Fruit fly (Drosophila melanogaster) whole organism, embryonic: ENCODE results near the gene CG44008.

Source experiments
- CG10209 ChIP-seq: fragments of 200-800 bp; sonication (Bioruptor generic); optimal IDR thresholded peaks from 3 replicates; lab custom pipeline; 2017; ENCODE audit warnings: missing biosample characterization, mild to moderate bottlenecking, missing genetic modification characterization, missing genetic modification reagents
- CG10267 ChIP-seq: fragments of 200-800 bp; sonication (Bioruptor generic); optimal IDR thresholded peaks from 2 replicates; lab custom pipeline; 2018; ENCODE audit warnings: missing biosample characterization, mild to moderate bottlenecking, missing genetic modification characterization, moderate library complexity
- CG14441 ChIP-seq: fragments of 200-800 bp; sonication (Bioruptor generic); IDR thresholded peaks from 2 replicates; pipeline ENCODE4 v1.3.6; 2022; ENCODE audit warnings: missing biosample characterization, missing genetic modification characterization
- CG1529 ChIP-seq: fragments of 200-800 bp; sonication (Bioruptor generic); optimal IDR thresholded peaks from 3 replicates; lab custom pipeline; 2018; ENCODE audit warnings: missing biosample characterization, missing genetic modification characterization
- CG16815 ChIP-seq: fragments of 200-800 bp; sonication (Bioruptor generic); optimal IDR thresholded peaks from 3 replicates; lab custom pipeline; 2017; ENCODE audit warnings: missing biosample characterization, mild to moderate bottlenecking, missing genetic modification characterization
- CG17359 ChIP-seq: fragments of 200-800 bp; sonication (Bioruptor generic); optimal IDR thresholded peaks from 3 replicates; lab custom pipeline; 2018; ENCODE audit warnings: missing biosample characterization, mild to moderate bottlenecking, missing genetic modification characterization, moderate library complexity
- CG1832 ChIP-seq: fragments of 200-800 bp; sonication (Bioruptor generic); optimal IDR thresholded peaks from 2 replicates; lab custom pipeline; 2017; ENCODE audit warnings: missing biosample characterization, mild to moderate bottlenecking, missing genetic modification characterization, inconsistent platforms
- CG3281 ChIP-seq: fragments of 200-800 bp; sonication (Bioruptor generic); optimal IDR thresholded peaks from 3 replicates; lab custom pipeline; 2017; ENCODE audit warnings: missing biosample characterization, mild to moderate bottlenecking, missing genetic modification characterization
- CG43689 ChIP-seq: fragments of 200-800 bp; sonication (Bioruptor generic); IDR thresholded peaks from 2 replicates; pipeline ENCODE4 v1.3.6; 2022; ENCODE audit warnings: missing biosample characterization, missing genetic modification characterization
- CG4404 ChIP-seq: fragments of 200-800 bp; sonication (Bioruptor generic); IDR thresholded peaks from 2 replicates; pipeline ENCODE4 v1.3.6; 2022; ENCODE audit warnings: missing biosample characterization, missing genetic modification characterization
- CG5953 ChIP-seq: fragments of 200-800 bp; sonication (Bioruptor generic); IDR thresholded peaks from 2 replicates; pipeline ENCODE4 v1.3.6; 2022; ENCODE audit warnings: missing biosample characterization, missing genetic modification characterization
- CG6272 ChIP-seq: fragments of 200-800 bp; sonication (Bioruptor generic); IDR thresholded peaks from 2 replicates; pipeline ENCODE4 v1.3.6; 2022; ENCODE audit warnings: missing biosample characterization, missing genetic modification characterization
- CG6813 ChIP-seq: fragments of 200-800 bp; sonication (Bioruptor generic); optimal IDR thresholded peaks from 2 replicates; lab custom pipeline; 2017; ENCODE audit warnings: missing biosample characterization, missing genetic modification characterization, mild to moderate bottlenecking, moderate library complexity, missing genetic modification reagents
- CG7357 ChIP-seq: fragments of 200-800 bp; sonication (Bioruptor generic); IDR thresholded peaks from 3 replicates; pipeline ENCODE4 v1.3.6; 2022; ENCODE audit warnings: missing biosample characterization, missing genetic modification characterization
- CG7745 ChIP-seq: fragments of 200-800 bp; sonication (Bioruptor generic); optimal IDR thresholded peaks from 2 replicates; lab custom pipeline; 2018; ENCODE audit warnings: missing biosample characterization, mild to moderate bottlenecking, missing genetic modification characterization, moderate library complexity
- CG7839 ChIP-seq: fragments of 200-800 bp; sonication (Bioruptor generic); optimal IDR thresholded peaks from 3 replicates; lab custom pipeline; 2018; ENCODE audit warnings: missing biosample characterization, mild to moderate bottlenecking, missing genetic modification characterization, moderate library complexity
- CG8290 ChIP-seq, 3 experiments: fragments of 200-800 bp; sonication (Bioruptor generic); optimal IDR thresholded peaks; 2 replicates each; lab custom pipeline; 2016 to 2019; ENCODE audit warnings: missing biosample characterization in 3 of 3, missing genetic modification characterization in 3 of 3, mild to moderate bottlenecking in 2 of 3, moderate library complexity in 1 of 3
- CG9727 ChIP-seq: fragments of 200-800 bp; sonication (Bioruptor generic); optimal IDR thresholded peaks from 3 replicates; lab custom pipeline; 2017; ENCODE audit warnings: missing biosample characterization, mild to moderate bottlenecking, missing genetic modification characterization
- Eip74EF ChIP-seq, 2 experiments: fragments of 200-800 bp in 1 of 2; fragments of >200 bp in 1 of 2; sonication (Bioruptor generic) in 1 of 2; optimal IDR thresholded peaks; 2 replicates each; lab custom pipeline; 2017 to 2019; ENCODE audit warnings: missing biosample characterization in 2 of 2, missing genetic modification characterization in 2 of 2, mild to moderate bottlenecking in 1 of 2, moderate library complexity in 1 of 2
- Fer1 ChIP-seq: fragments of 200-800 bp; sonication (Bioruptor generic); optimal IDR thresholded peaks from 2 replicates; lab custom pipeline; 2017; ENCODE audit warnings: missing biosample characterization, mild to moderate bottlenecking, missing genetic modification characterization
- H15 ChIP-seq: fragments of 200-800 bp; sonication (Bioruptor generic); IDR thresholded peaks from 3 replicates; pipeline ENCODE4 v1.3.6; 2022; ENCODE audit warnings: missing biosample characterization, missing genetic modification characterization
- HHEX ChIP-seq: fragments of 200-800 bp; sonication (Bioruptor generic); optimal IDR thresholded peaks from 3 replicates; lab custom pipeline; 2017; ENCODE audit warnings: missing biosample characterization, mild to moderate bottlenecking, missing genetic modification characterization, missing genetic modification reagents
- Hr3 ChIP-seq: fragments of 200-800 bp; sonication (Bioruptor generic); optimal IDR thresholded peaks from 3 replicates; lab custom pipeline; 2016; ENCODE audit warnings: missing biosample characterization, missing genetic modification characterization
- Kr ChIP-seq: fragments of 200-800 bp; sonication (Bioruptor generic); optimal IDR thresholded peaks from 2 replicates; lab custom pipeline; 2017; ENCODE audit warnings: missing biosample characterization, mild to moderate bottlenecking, missing genetic modification characterization
- NC2α ChIP-seq: fragments of 200-800 bp; sonication (Bioruptor generic); optimal IDR thresholded peaks from 2 replicates; lab custom pipeline; 2016; ENCODE audit warnings: missing biosample characterization, missing genetic modification characterization
- NK7.1 ChIP-seq: fragments of 200-800 bp; sonication (Bioruptor generic); optimal IDR thresholded peaks from 3 replicates; lab custom pipeline; 2016; ENCODE audit warnings: missing biosample characterization, missing genetic modification characterization
- Neu2 ChIP-seq: fragments of 200-800 bp; sonication (Bioruptor generic); optimal IDR thresholded peaks from 3 replicates; lab custom pipeline; 2016; ENCODE audit warnings: missing biosample characterization, missing genetic modification characterization, borderline replicate concordance
- Nf-YC ChIP-seq: fragments of 200-800 bp; optimal IDR thresholded peaks from 3 replicates; lab custom pipeline; 2019; ENCODE audit warnings: missing biosample characterization, mild to moderate bottlenecking, missing genetic modification characterization, moderate library complexity
- Ravus ChIP-seq: fragments of 200-800 bp; sonication (Bioruptor generic); IDR thresholded peaks from 2 replicates; pipeline ENCODE4 v1.3.6; 2022; ENCODE audit warnings: missing biosample characterization, missing genetic modification characterization
- Sry-δ ChIP-seq: fragments of 200-800 bp; sonication (Bioruptor generic); optimal IDR thresholded peaks from 2 replicates; lab custom pipeline; 2016; ENCODE audit warnings: missing biosample characterization, missing genetic modification characterization
- YL-1 ChIP-seq: fragments of 200-800 bp; sonication (Bioruptor generic); optimal IDR thresholded peaks from 3 replicates; lab custom pipeline; 2017; ENCODE audit warnings: missing biosample characterization, mild to moderate bottlenecking, missing genetic modification characterization
- ase ChIP-seq: fragments of 200-800 bp; sonication (Bioruptor generic); IDR thresholded peaks from 3 replicates; pipeline ENCODE4 v1.3.6; 2022; ENCODE audit warnings: missing biosample characterization, missing genetic modification characterization
- chm ChIP-seq: fragments of 200-800 bp; sonication (Bioruptor generic); IDR thresholded peaks from 2 replicates; pipeline ENCODE4 v1.3.6; 2022; ENCODE audit warnings: missing biosample characterization, missing genetic modification characterization
- chn ChIP-seq: fragments of 200-800 bp; sonication (Bioruptor generic); optimal IDR thresholded peaks from 2 replicates; lab custom pipeline; 2016; ENCODE audit warnings: missing biosample characterization, missing genetic modification characterization
- crol ChIP-seq: fragments of 200-800 bp; sonication (Bioruptor generic); IDR thresholded peaks from 2 replicates; pipeline ENCODE4 v1.3.6; 2022; ENCODE audit warnings: missing biosample characterization, missing genetic modification characterization
- ewg ChIP-seq: fragments of 200-800 bp; sonication (Bioruptor generic); optimal IDR thresholded peaks from 3 replicates; lab custom pipeline; 2017; ENCODE audit warnings: mild to moderate bottlenecking, missing biosample characterization, missing genetic modification reagents, missing genetic modification characterization
- hbn ChIP-seq: fragments of 200-800 bp; sonication (Bioruptor generic); IDR thresholded peaks from 2 replicates; pipeline ENCODE4 v1.3.6; 2022; ENCODE audit warnings: missing biosample characterization, missing genetic modification characterization; ENCODE audit not compliant: partially characterized antibody
- ken ChIP-seq: fragments of 200-800 bp; sonication (Bioruptor generic); IDR thresholded peaks from 3 replicates; pipeline ENCODE4 v1.3.6; 2022; ENCODE audit warnings: missing biosample characterization, missing genetic modification characterization
- lilli ChIP-seq: fragments of 200-800 bp; sonication (Bioruptor generic); optimal IDR thresholded peaks from 3 replicates; lab custom pipeline; 2016; ENCODE audit warnings: missing biosample characterization, missing genetic modification characterization
- mam ChIP-seq: fragments of 200-800 bp; sonication (Bioruptor generic); optimal IDR thresholded peaks from 3 replicates; lab custom pipeline; 2016; ENCODE audit warnings: missing biosample characterization, missing genetic modification characterization
- nmo ChIP-seq: fragments of 200-800 bp; sonication (Bioruptor generic); optimal IDR thresholded peaks from 2 replicates; lab custom pipeline; 2018; ENCODE audit warnings: missing biosample characterization, mild to moderate bottlenecking, missing genetic modification characterization, moderate library complexity
- phol ChIP-seq: fragments of 200-800 bp; sonication (Bioruptor generic); optimal IDR thresholded peaks from 3 replicates; lab custom pipeline; 2018; ENCODE audit warnings: missing biosample characterization, mild to moderate bottlenecking, missing genetic modification characterization, moderate library complexity
- sc ChIP-seq, 3 experiments: fragments of >200 bp in 2 of 3; fragments of 200-800 bp in 1 of 3; sonication (Bioruptor generic) in 1 of 3; optimal IDR thresholded peaks; 2 replicates in 2 of 3; 3 replicates in 1 of 3; lab custom pipeline; 2017; ENCODE audit warnings: mild to moderate bottlenecking in 1 of 3, missing biosample characterization in 1 of 3, missing genetic modification characterization in 1 of 3, missing genetic modification reagents in 1 of 3
- scrt ChIP-seq: fragments of 200-800 bp; sonication (Bioruptor generic); optimal IDR thresholded peaks from 2 replicates; lab custom pipeline; 2018; ENCODE audit warnings: missing biosample characterization, mild to moderate bottlenecking, missing genetic modification characterization, moderate library complexity
- sug ChIP-seq: fragments of 200-800 bp; optimal IDR thresholded peaks from 2 replicates; lab custom pipeline; 2019; ENCODE audit warnings: missing biosample characterization, mild to moderate bottlenecking, missing genetic modification characterization, moderate library complexity
- ttk ChIP-seq: fragments of 200-800 bp; sonication (Bioruptor generic); IDR thresholded peaks from 2 replicates; pipeline ENCODE4 v2.1.2; 2022; ENCODE audit warnings: missing biosample characterization, missing genetic modification characterization
- unpg ChIP-seq: fragments of 200-800 bp; sonication (Bioruptor generic); optimal IDR thresholded peaks from 3 replicates; lab custom pipeline; 2018; ENCODE audit warnings: missing biosample characterization, mild to moderate bottlenecking, missing genetic modification characterization, moderate library complexity
- wdn ChIP-seq: fragments of 200-800 bp; sonication (Bioruptor generic); IDR thresholded peaks from 2 replicates; pipeline ENCODE4 v1.3.6; 2022; ENCODE audit warnings: missing biosample characterization, missing genetic modification characterization
- zf30C ChIP-seq: fragments of 200-800 bp; sonication (Bioruptor generic); optimal IDR thresholded peaks from 3 replicates; lab custom pipeline; 2018; ENCODE audit warnings: missing biosample characterization, mild to moderate bottlenecking, missing genetic modification characterization

The CG44008 gene

DNA sequence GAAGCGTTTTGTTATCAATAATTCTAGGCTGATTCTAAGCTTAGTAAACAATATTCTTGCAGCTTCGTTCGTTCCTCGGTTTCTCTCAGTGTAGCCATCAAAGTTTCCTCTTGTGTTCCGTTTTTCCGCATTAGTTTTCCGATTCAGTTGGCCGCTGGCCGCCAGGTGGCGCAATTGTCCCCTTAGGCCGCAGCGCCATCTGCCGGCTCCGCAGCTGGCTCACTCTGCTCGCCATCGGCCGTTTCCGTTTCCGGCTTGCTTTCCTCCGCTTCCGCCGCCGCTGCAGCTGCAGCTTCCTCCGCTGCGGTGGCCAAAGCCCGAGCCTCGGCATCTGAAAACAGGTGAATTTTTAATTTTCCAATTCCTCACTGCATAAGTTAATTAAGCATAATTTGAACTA lies 25.9 kb downstream of the CG44008 start (continued):
- TF ChIP-seq CG14441 (peak; percentile 89), CG5953 (GFP tag; lab: Robert Waterston, UW) (peak; percentile 96), ase (GFP tag; lab: Robert Waterston, UW) (peak; percentile 92), CG8290 (GFP tag; optimal IDR thresholded peaks at IDR 0.05; lab: Kevin White, UChicago) (peak; percentile 92), CG8290 (tag; optimal IDR thresholded peaks at IDR 0.05; lab: Kevin White, UChicago) (peak; percentile 91 to 98), wdn (GFP tag; lab: Robert Waterston, UW) (peak; percentile 68), phol (tag; lab: Kevin White, UChicago) (peak; percentile 94), CG6813 (GFP tag; lab: Kevin White, UChicago) (peak; percentile 99), Sry-δ (GFP tag; lab: Kevin White, UChicago) (peak; percentile 64), CG9727 (GFP tag; lab: Kevin White, UChicago) (peak; percentile 95), Ravus (GFP tag; lab: Robert Waterston, UW) (peak; percentile 64), CG1832 (GFP tag; lab: Kevin White, UChicago) (peak; percentile 32), CG16815 (peak; percentile 91), Fer1 (peak; percentile 96), zf30C (GFP tag; lab: Kevin White, UChicago) (peak; percentile 67), CG10209 (GFP tag; lab: Kevin White, UChicago) (peak; percentile 95), ttk (GFP tag; lab: Robert Waterston, UW) (peak; percentile 88), NK7.1 (GFP tag; lab: Kevin White, UChicago) (peak; percentile 94), chn (GFP tag; lab: Kevin White, UChicago) (peak; percentile 93), hbn (GFP tag; lab: Robert Waterston, UW) (no peak), ewg (peak; percentile 94), CG7839 (tag; lab: Kevin White, UChicago) (peak; percentile 92), lilli (peak; percentile 75), unpg (peak; percentile 94), CG6272 (GFP tag; lab: Robert Waterston, UW) (peak; percentile 78), ken (GFP tag; lab: Robert Waterston, UW) (peak; percentile 93), CG4404 (GFP tag; lab: Robert Waterston, UW) (peak; percentile 76), CG7357 (GFP tag; lab: Robert Waterston, UW) (peak; percentile 63; the same call in 2 of the 3 replicates), nmo (GFP tag; lab: Kevin White, UChicago) (peak; percentile 90), mam (peak; percentile 79), Neu2 (GFP tag; lab: Kevin White, UChicago) (peak; percentile 96), CG17359 (peak; percentile 94), Kr (peak; percentile 99), CG10267 (tag; lab: Kevin White, UChicago) (peak; percentile 87), crol (GFP tag; lab: Robert Waterston, UW) (peak; percentile 90), Nf-YC (tag; lab: Kevin White, UChicago) (peak; percentile 72), CG1529 (GFP tag; lab: Kevin White, UChicago) (peak; percentile 96), HHEX (peak; percentile 97), Eip74EF (GFP tag; optimal IDR thresholded peaks at IDR 0.05; lab: Kevin White, UChicago) (peak in 1 of 2 experiments; percentile 78), NC2α (GFP tag; lab: Kevin White, UChicago) (peak; percentile 97), YL-1 (GFP tag; lab: Kevin White, UChicago) (peak; percentile 98), CG43689 (GFP tag; lab: Robert Waterston, UW) (peak; percentile 81), CG3281 (GFP tag; lab: Kevin White, UChicago) (peak; percentile 95), sc (optimal IDR thresholded peaks at IDR 0.05; lab: Kevin White, UChicago) (no peak), sc (GFP tag; optimal IDR thresholded peaks at IDR 0.05; lab: Kevin White, UChicago) (peak; percentile 97), scrt (GFP tag; lab: Kevin White, UChicago) (peak; percentile 90), H15 (GFP tag; lab: Robert Waterston, UW) (peak; percentile 94), Hr3 (GFP tag; lab: Kevin White, UChicago) (peak; percentile 87), sug (tag; lab: Kevin White, UChicago) (peak; percentile 80), chm (peak; percentile 98), CG7745 (no peak)
